Worm (Caenorhabditis elegans) whole organism, early embryonic: Measurements from ENCODE around the gene srbc-84.

Experiments used
- B0310.2 ChIP-seq: sonication (generic microtip); optimal IDR thresholded peaks from 2 replicates; lab custom pipeline; 2016; ENCODE audit warnings: mild to moderate bottlenecking, missing genetic modification characterization, missing compliant biosample characterization
- aly-1 ChIP-seq: sonication (generic microtip); optimal IDR thresholded peaks from 2 replicates; lab custom pipeline; 2016; ENCODE audit warnings: missing genetic modification characterization, missing compliant biosample characterization
- ama-1 ChIP-seq: fragments of 150-350 bp; optimal IDR thresholded peaks from 2 replicates; lab custom pipeline; 2014
- hnd-1 ChIP-seq: sonication (generic microtip); optimal IDR thresholded peaks from 2 replicates; lab custom pipeline; 2016; ENCODE audit warnings: missing genetic modification characterization, missing compliant biosample characterization
- sea-1 ChIP-seq: fragments of 200-800 bp; sonication (Bioruptor generic); conservative IDR thresholded peaks from 2 replicates; pipeline ENCODE4 v1.3.6; 2022; ENCODE audit warnings: missing genetic modification characterization, missing compliant biosample characterization
- tbx-11 ChIP-seq: fragments of 200-800 bp; sonication (Bioruptor generic); IDR thresholded peaks from 2 replicates; pipeline ENCODE4 v1.3.6; 2022; ENCODE audit warnings: missing genetic modification characterization, missing compliant biosample characterization
- tbx-37 ChIP-seq: fragments of 200-800 bp; sonication (Bioruptor generic); conservative IDR thresholded peaks from 2 replicates; pipeline ENCODE4 v1.3.6; 2022; ENCODE audit warnings: missing genetic modification reagents, missing genetic modification characterization, missing compliant biosample characterization

DNA sequence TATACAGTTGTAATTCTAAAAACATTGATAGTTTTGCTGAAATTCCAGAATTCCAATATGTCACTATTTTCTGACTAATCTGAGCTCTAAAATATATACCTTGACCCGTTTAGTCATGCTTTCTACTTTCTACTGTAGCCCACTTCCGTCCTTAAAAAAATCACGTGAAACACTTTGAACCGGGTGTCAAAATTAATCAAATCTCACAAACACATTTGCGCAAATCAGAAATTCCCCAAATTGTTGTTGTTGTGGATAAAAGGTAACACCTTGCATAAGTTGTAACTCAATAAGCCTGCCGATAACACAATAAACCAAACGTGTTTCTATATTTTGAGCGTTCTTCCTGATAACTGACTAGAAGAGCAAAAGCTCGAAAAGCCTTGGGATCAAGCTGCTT lies 8.5 kb downstream of the srbc-84 start, which contains the start of gene srxa-7:
- TF ChIP-seq B0310.2 (tag; lab: Kevin White, UChicago) (no peak), aly-1 (tag; lab: Kevin White, UChicago) (no peak), sea-1 (GFP tag; lab: Robert Waterston, UW) (no peak), ama-1 (lab: Kevin White, UChicago) (no peak), hnd-1 (tag; lab: Kevin White, UChicago) (no peak), tbx-37 (GFP tag; lab: Robert Waterston, UW) (no peak), tbx-11 (no peak)
